Fruit fly (Drosophila melanogaster) whole organism, embryonic: ENCODE results near the gene Socs36E.

ENCODE experiments used
- ATbp ChIP-seq: fragments of 200-800 bp; sonication (Bioruptor generic); optimal IDR thresholded peaks from 2 replicates; lab custom pipeline; 2017; ENCODE audit warnings: missing biosample characterization, mild to moderate bottlenecking, missing genetic modification characterization, missing genetic modification reagents
- Atf3 ChIP-seq: fragments of 200-800 bp; sonication (Bioruptor generic); optimal IDR thresholded peaks from 3 replicates; lab custom pipeline; 2016; ENCODE audit warnings: missing biosample characterization, missing genetic modification characterization
- BEAF-32 ChIP-seq: fragments of 200-800 bp; sonication (Bioruptor generic); optimal IDR thresholded peaks from 3 replicates; lab custom pipeline; 2017; ENCODE audit warnings: missing biosample characterization, missing genetic modification characterization, mild to moderate bottlenecking, moderate library complexity, missing genetic modification reagents
- CG10209 ChIP-seq: fragments of 200-800 bp; sonication (Bioruptor generic); optimal IDR thresholded peaks from 3 replicates; lab custom pipeline; 2017; ENCODE audit warnings: missing biosample characterization, mild to moderate bottlenecking, missing genetic modification characterization, missing genetic modification reagents
- CG10366 ChIP-seq: fragments of 200-800 bp; sonication (Bioruptor generic); IDR thresholded peaks from 2 replicates; pipeline ENCODE4 v1.3.6; 2022; ENCODE audit warnings: missing biosample characterization, missing genetic modification characterization
- CG10979 ChIP-seq: fragments of 200-800 bp; sonication (Bioruptor generic); optimal IDR thresholded peaks from 2 replicates; lab custom pipeline; 2018; ENCODE audit warnings: missing biosample characterization, mild to moderate bottlenecking, missing genetic modification characterization, moderate library complexity
- CG12769 ChIP-seq: fragments of 200-800 bp; sonication (Bioruptor generic); optimal IDR thresholded peaks from 2 replicates; lab custom pipeline; 2019; ENCODE audit warnings: missing biosample characterization, mild to moderate bottlenecking, missing genetic modification characterization, moderate library complexity
- CG14860 ChIP-seq: fragments of 200-800 bp; sonication (Bioruptor generic); IDR thresholded peaks from 3 replicates; pipeline ENCODE4 v1.3.6; 2022; ENCODE audit warnings: missing biosample characterization, missing genetic modification characterization; ENCODE audit not compliant: partially characterized antibody
- CG14965 ChIP-seq: fragments of 200-800 bp; sonication (Bioruptor generic); optimal IDR thresholded peaks from 2 replicates; lab custom pipeline; 2016; ENCODE audit warnings: missing biosample characterization, missing genetic modification characterization, borderline replicate concordance
- CG1832 ChIP-seq: fragments of 200-800 bp; sonication (Bioruptor generic); optimal IDR thresholded peaks from 2 replicates; lab custom pipeline; 2017; ENCODE audit warnings: missing biosample characterization, mild to moderate bottlenecking, missing genetic modification characterization, inconsistent platforms
- CG2202 ChIP-seq: fragments of 200-800 bp; sonication (Bioruptor generic); optimal IDR thresholded peaks from 2 replicates; lab custom pipeline; 2018; ENCODE audit warnings: missing biosample characterization, mild to moderate bottlenecking, missing genetic modification characterization
- CG2712 ChIP-seq: fragments of 200-800 bp; optimal IDR thresholded peaks from 3 replicates; lab custom pipeline; 2019; ENCODE audit warnings: missing biosample characterization, mild to moderate bottlenecking, missing genetic modification characterization, moderate library complexity
- CG31365 ChIP-seq: fragments of 200-800 bp; sonication (Bioruptor generic); optimal IDR thresholded peaks from 2 replicates; lab custom pipeline; 2018; ENCODE audit warnings: missing biosample characterization, mild to moderate bottlenecking, missing genetic modification characterization
- CG31388 ChIP-seq: fragments of 200-800 bp; sonication (Bioruptor generic); optimal IDR thresholded peaks from 2 replicates; lab custom pipeline; 2016; ENCODE audit warnings: missing biosample characterization, missing genetic modification characterization
- CG31441 ChIP-seq: fragments of 200-800 bp; sonication (Bioruptor generic); IDR thresholded peaks from 2 replicates; pipeline ENCODE4 v1.3.6; 2022; ENCODE audit warnings: missing biosample characterization, missing genetic modification characterization
- CG8478 ChIP-seq: fragments of >200 bp; optimal IDR thresholded peaks from 2 replicates; lab custom pipeline; 2018
- CG9215 ChIP-seq: fragments of 200-800 bp; sonication (Bioruptor generic); IDR thresholded peaks from 2 replicates; pipeline ENCODE4 v1.3.6; 2022; ENCODE audit warnings: missing biosample characterization, missing genetic modification characterization
- Chrac-16 ChIP-seq: fragments of 200-800 bp; sonication (Bioruptor generic); optimal IDR thresholded peaks from 3 replicates; lab custom pipeline; 2016; ENCODE audit warnings: missing biosample characterization, missing genetic modification characterization
- Dek ChIP-seq: fragments of 200-800 bp; sonication (Bioruptor generic); optimal IDR thresholded peaks from 3 replicates; lab custom pipeline; 2019; ENCODE audit warnings: missing biosample characterization, mild to moderate bottlenecking, missing genetic modification characterization, moderate library complexity
- Ets97D ChIP-seq: fragments of 200-800 bp; sonication (Bioruptor generic); optimal IDR thresholded peaks from 3 replicates; lab custom pipeline; 2016; ENCODE audit warnings: missing biosample characterization, missing genetic modification characterization
- HHEX ChIP-seq: fragments of 200-800 bp; sonication (Bioruptor generic); optimal IDR thresholded peaks from 3 replicates; lab custom pipeline; 2017; ENCODE audit warnings: missing biosample characterization, mild to moderate bottlenecking, missing genetic modification characterization, missing genetic modification reagents
- HmgZ ChIP-seq: fragments of 200-800 bp; sonication (Bioruptor generic); optimal IDR thresholded peaks from 2 replicates; lab custom pipeline; 2018; ENCODE audit warnings: missing biosample characterization, mild to moderate bottlenecking, missing genetic modification characterization
- Hmr ChIP-seq: fragments of 200-800 bp; sonication (Bioruptor generic); optimal IDR thresholded peaks from 3 replicates; lab custom pipeline; 2017; ENCODE audit warnings: mild to moderate bottlenecking, missing biosample characterization, missing genetic modification reagents, missing genetic modification characterization
- Hmx ChIP-seq: fragments of 200-800 bp; sonication (Bioruptor generic); optimal IDR thresholded peaks from 2 replicates; lab custom pipeline; 2016; ENCODE audit warnings: missing biosample characterization, missing genetic modification characterization
- Hr78 ChIP-seq, 2 experiments: fragments of 200-800 bp in 1 of 2; fragments of >200 bp in 1 of 2; sonication (Bioruptor generic) in 1 of 2; optimal IDR thresholded peaks; 2 replicates each; lab custom pipeline; 2017 to 2019; ENCODE audit warnings: missing biosample characterization in 2 of 2, missing genetic modification characterization in 2 of 2, mild to moderate bottlenecking in 1 of 2, moderate library complexity in 1 of 2
- Mad ChIP-seq: fragments of 200-800 bp; sonication (Bioruptor generic); optimal IDR thresholded peaks from 2 replicates; lab custom pipeline; 2016; ENCODE audit warnings: missing biosample characterization, missing genetic modification characterization
- Med ChIP-seq: fragments of 200-800 bp; sonication (Bioruptor generic); peaks from one replicate; lab custom pipeline; 2016; ENCODE audit warnings: missing biosample characterization, missing genetic modification characterization, mild to moderate bottlenecking, inconsistent platforms, moderate library complexity
- Side ChIP-seq: fragments of 200-800 bp; sonication (Bioruptor generic); optimal IDR thresholded peaks from 2 replicates; lab custom pipeline; 2016; ENCODE audit warnings: missing biosample characterization, missing genetic modification characterization
- br ChIP-seq: fragments of >200 bp; optimal IDR thresholded peaks from 2 replicates; lab custom pipeline; 2017
- chif ChIP-seq, 2 experiments: fragments of 200-800 bp; sonication (Bioruptor generic); optimal IDR thresholded peaks; 3 replicates each; lab custom pipeline; 2016; ENCODE audit warnings: missing biosample characterization in 2 of 2, missing genetic modification characterization in 2 of 2
- chinmo ChIP-seq: fragments of 200-800 bp; sonication (Bioruptor generic); IDR thresholded peaks from 4 replicates; pipeline ENCODE4 v1.3.6; 2022; ENCODE audit warnings: missing biosample characterization, missing genetic modification characterization; ENCODE audit not compliant: partially characterized antibody
- chn ChIP-seq: fragments of 200-800 bp; sonication (Bioruptor generic); optimal IDR thresholded peaks from 2 replicates; lab custom pipeline; 2016; ENCODE audit warnings: missing biosample characterization, missing genetic modification characterization
- dimm ChIP-seq: fragments of 200-800 bp; sonication (Bioruptor generic); IDR thresholded peaks from 2 replicates; pipeline ENCODE4 v1.3.6; 2022; ENCODE audit warnings: missing biosample characterization, missing genetic modification characterization
- dmrt99B ChIP-seq: fragments of 200-800 bp; sonication (Bioruptor generic); optimal IDR thresholded peaks from 2 replicates; lab custom pipeline; 2018; ENCODE audit warnings: missing biosample characterization, mild to moderate bottlenecking, missing genetic modification characterization, moderate library complexity
- fd96Cb ChIP-seq: fragments of 200-800 bp; sonication (Bioruptor generic); optimal IDR thresholded peaks from 2 replicates; lab custom pipeline; 2018; ENCODE audit warnings: missing biosample characterization, mild to moderate bottlenecking, missing genetic modification characterization, moderate library complexity
- gem ChIP-seq: fragments of 200-800 bp; sonication (Bioruptor generic); optimal IDR thresholded peaks from 2 replicates; lab custom pipeline; 2019; ENCODE audit warnings: missing biosample characterization, mild to moderate bottlenecking, missing genetic modification characterization, moderate library complexity
- gro ChIP-seq: fragments of 200-800 bp; sonication (Bioruptor generic); optimal IDR thresholded peaks from 2 replicates; lab custom pipeline; 2016; ENCODE audit warnings: missing biosample characterization, missing genetic modification characterization
- gt ChIP-seq: fragments of 200-800 bp; sonication (Bioruptor generic); IDR thresholded peaks from 2 replicates; pipeline ENCODE4 v1.3.6; 2022; ENCODE audit warnings: missing biosample characterization, missing genetic modification characterization
- hkb ChIP-seq, 2 experiments: fragments of 200-800 bp in 1 of 2; fragments of >200 bp in 1 of 2; sonication (Bioruptor generic) in 1 of 2; IDR thresholded peaks in 1 of 2; optimal IDR thresholded peaks in 1 of 2; 2 replicates each; pipeline versions ENCODE4 v1.3.6 to Lab custom; 2017 to 2022; ENCODE audit warnings: missing biosample characterization in 1 of 2, missing genetic modification characterization in 1 of 2
- hth ChIP-seq: fragments of >200 bp; optimal IDR thresholded peaks from 2 replicates; lab custom pipeline; 2017; ENCODE audit warnings: inconsistent platforms
- jumu ChIP-seq: fragments of 200-800 bp; sonication (Bioruptor generic); optimal IDR thresholded peaks from 3 replicates; lab custom pipeline; 2016; ENCODE audit warnings: missing biosample characterization, missing genetic modification characterization
- knrl ChIP-seq: fragments of 200-800 bp; sonication (Bioruptor generic); IDR thresholded peaks from 3 replicates; pipeline ENCODE4 v1.3.6; 2022; ENCODE audit warnings: missing biosample characterization, missing genetic modification characterization; ENCODE audit not compliant: partially characterized antibody
- maf-S ChIP-seq: fragments of 200-800 bp; sonication (Bioruptor generic); optimal IDR thresholded peaks from 2 replicates; lab custom pipeline; 2016; ENCODE audit warnings: missing biosample characterization, missing genetic modification characterization
- pan ChIP-seq, 4 experiments: fragments of >200 bp in 3 of 4; fragments of 200-800 bp in 1 of 4; sonication (Bioruptor generic) in 1 of 4; optimal IDR thresholded peaks in 3 of 4; IDR thresholded peaks in 1 of 4; 2 replicates each; pipeline versions ENCODE4 v1.3.6 to Lab custom; 2017 to 2022; ENCODE audit warnings: missing biosample characterization in 2 of 4, missing genetic modification characterization in 2 of 4, mixed read lengths in 1 of 4
- pfk ChIP-seq: fragments of 200-800 bp; sonication (Bioruptor generic); optimal IDR thresholded peaks from 2 replicates; lab custom pipeline; 2018; ENCODE audit warnings: missing biosample characterization, mild to moderate bottlenecking, missing genetic modification characterization, moderate library complexity
- ranshi ChIP-seq: fragments of 200-800 bp; sonication (Bioruptor generic); IDR thresholded peaks from 2 replicates; pipeline ENCODE4 v1.3.6; 2022; ENCODE audit warnings: missing biosample characterization, missing genetic modification characterization
- row ChIP-seq: fragments of 200-800 bp; sonication (Bioruptor generic); IDR thresholded peaks from 3 replicates; pipeline ENCODE4 v1.3.6; 2022; ENCODE audit warnings: missing biosample characterization, missing genetic modification characterization
- scrt ChIP-seq: fragments of 200-800 bp; sonication (Bioruptor generic); optimal IDR thresholded peaks from 2 replicates; lab custom pipeline; 2018; ENCODE audit warnings: missing biosample characterization, mild to moderate bottlenecking, missing genetic modification characterization, moderate library complexity
- sd ChIP-seq: fragments of 200-800 bp; sonication (Bioruptor generic); optimal IDR thresholded peaks from 3 replicates; lab custom pipeline; 2018; ENCODE audit warnings: missing biosample characterization, mild to moderate bottlenecking, missing genetic modification characterization, moderate library complexity
- zfh2 ChIP-seq: fragments of 200-800 bp; sonication (Bioruptor generic); optimal IDR thresholded peaks from 2 replicates; lab custom pipeline; 2016; ENCODE audit warnings: missing biosample characterization, missing genetic modification characterization

Gene Socs36E

DNA sequence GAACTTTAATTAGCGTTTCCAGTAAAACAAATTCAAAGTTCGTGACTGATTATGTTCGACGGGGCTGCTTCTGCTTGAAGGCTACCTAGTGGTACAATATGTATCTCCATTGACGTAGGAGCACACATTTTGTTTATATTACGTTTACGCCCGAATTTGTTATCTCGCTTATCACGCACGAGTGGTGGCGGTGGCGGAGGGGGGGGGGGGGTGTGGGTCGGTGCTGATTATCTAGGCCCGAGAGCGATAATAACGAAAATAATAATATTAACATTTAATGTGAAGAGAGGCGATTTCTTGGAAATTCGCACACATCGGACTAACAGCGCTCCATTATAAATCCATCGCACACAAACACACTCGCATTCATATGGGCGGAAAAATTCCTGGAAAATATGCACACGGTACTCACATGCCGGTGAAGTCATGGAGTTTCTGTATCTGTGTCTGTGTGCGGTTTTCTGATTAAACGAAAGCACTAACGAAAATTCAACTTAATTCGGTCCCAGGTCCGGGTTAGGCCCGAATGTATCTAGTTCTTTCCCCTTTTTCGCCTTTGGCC is 4.6 kb downstream of the Socs36E start (continued):
- TF ChIP-seq CG10366 (GFP tag; lab: Robert Waterston, UW) (no peak), fd96Cb (tag; lab: Kevin White, UChicago) (no peak), ATbp (GFP tag; lab: Kevin White, UChicago) (no peak), zfh2 (GFP tag; lab: Kevin White, UChicago) (no peak), CG2202 (tag; lab: Kevin White, UChicago) (no peak), hkb (optimal IDR thresholded peaks at IDR 0.05; lab: Kevin White, UChicago) (no peak), hkb (GFP tag; IDR thresholded peaks at IDR 0.05; lab: Robert Waterston, UW) (no peak), CG10979 (tag; lab: Kevin White, UChicago) (no peak), scrt (GFP tag; lab: Kevin White, UChicago) (no peak), CG31441 (no peak), row (GFP tag; lab: Robert Waterston, UW) (no peak), Atf3 (no peak), gt (GFP tag; lab: Robert Waterston, UW) (no peak), CG14965 (GFP tag; lab: Kevin White, UChicago) (no peak), BEAF-32 (no peak), Dek (tag; lab: Kevin White, UChicago) (no peak), dimm (no peak), jumu (GFP tag; lab: Kevin White, UChicago) (no peak), Mad (GFP tag; lab: Kevin White, UChicago) (no peak), gem (no peak), CG31388 (GFP tag; lab: Kevin White, UChicago) (no peak), CG12769 (tag; lab: Kevin White, UChicago) (peak; percentile 41), Side (GFP tag; lab: Kevin White, UChicago) (no peak), Hmx (no peak), knrl (GFP tag; lab: Robert Waterston, UW) (no peak), sd (tag; lab: Kevin White, UChicago) (peak; percentile 79), CG10209 (GFP tag; lab: Kevin White, UChicago) (no peak), CG31365 (tag; lab: Kevin White, UChicago) (no peak), gro (GFP tag; lab: Kevin White, UChicago) (no peak), CG14860 (GFP tag; lab: Robert Waterston, UW) (no peak), HmgZ (peak; percentile 61), br (lab: Kevin White, UChicago) (no peak), HHEX (GFP tag; lab: Kevin White, UChicago) (no peak), Chrac-16 (GFP tag; lab: Kevin White, UChicago) (no peak), Hr78 (GFP tag; optimal IDR thresholded peaks at IDR 0.05; lab: Kevin White, UChicago) (peak in 1 of 2 experiments; percentile 0), pan (optimal IDR thresholded peaks at IDR 0.05; lab: Kevin White, UChicago) (no peak), pan (GFP tag; optimal IDR thresholded peaks at IDR 0.05 in 1 of 2, IDR thresholded peaks at IDR 0.05 in 1 of 2) (no peak), maf-S (GFP tag; lab: Kevin White, UChicago) (no peak), chinmo (GFP tag; lab: Robert Waterston, UW) (0 out of 4 replicates have a peak, but pooled peaks have one; percentile 17), ranshi (GFP tag; lab: Robert Waterston, UW) (no peak), Ets97D (no peak), CG1832 (GFP tag; lab: Kevin White, UChicago) (no peak), chif (GFP tag; optimal IDR thresholded peaks at IDR 0.05; lab: Kevin White, UChicago) (no peak), Med (peak; percentile 37), chn (GFP tag; lab: Kevin White, UChicago) (no peak), Hmr (peak; percentile 32), CG9215 (GFP tag; lab: Robert Waterston, UW) (no peak), hth (lab: Kevin White, UChicago) (no peak), pfk (GFP tag; lab: Kevin White, UChicago) (peak; percentile 48), dmrt99B (tag; lab: Kevin White, UChicago) (no peak), CG8478 (lab: Kevin White, UChicago) (no peak), CG2712 (tag; lab: Kevin White, UChicago) (no peak)
